Fruit fly (Drosophila melanogaster) whole organism: ENCODE data around the gene CG33770.

Source experiments
- CG8478 ChIP-seq: fragments of >200 bp; optimal IDR thresholded peaks from 2 replicates; lab custom pipeline; 2018; ENCODE audit warnings: inconsistent platforms
- EcR ChIP-seq, 2 experiments: fragments of >200 bp; optimal IDR thresholded peaks; 2 replicates each; lab custom pipeline; 2017; ENCODE audit warnings: missing biosample characterization in 2 of 2, missing genetic modification characterization in 2 of 2, missing genetic modification reagents in 2 of 2
- pan ChIP-seq: fragments of >200 bp; optimal IDR thresholded peaks from 2 replicates; lab custom pipeline; 2017
- psq ChIP-seq: fragments of >200 bp; optimal IDR thresholded peaks from 2 replicates; lab custom pipeline; 2017
- usp ChIP-seq: fragments of >200 bp; optimal IDR thresholded peaks from 2 replicates; lab custom pipeline; 2017; ENCODE audit warnings: missing biosample characterization, missing genetic modification characterization, mixed read lengths

dm6 chr3L:22646863-22647262, 1.6 kb upstream of the CG33770 start, which contains the start of gene CG33768:
- TF ChIP-seq psq (lab: Kevin White, UChicago) (no peak), usp (no peak), pan (lab: Kevin White, UChicago) (no peak), CG8478 (lab: Kevin White, UChicago) (no peak), EcR (GFP tag; optimal IDR thresholded peaks at IDR 0.05; lab: Kevin White, UChicago) (no peak)
